Worm (Caenorhabditis elegans) whole organism, L2 larva: Measurements from ENCODE around the gene R107.5.

Experiments used
- C34F6.9 ChIP-seq: fragments of 150-350 bp; optimal IDR thresholded peaks from 2 replicates; lab custom pipeline; 2014; ENCODE audit warnings: missing biosample characterization, missing genetic modification characterization
- R02D3.7 ChIP-seq: fragments of 150-350 bp; optimal IDR thresholded peaks from 2 replicates; lab custom pipeline; 2014; ENCODE audit warnings: missing biosample characterization, missing genetic modification characterization
- Y55F3AM.14 ChIP-seq: fragments of 200-800 bp; sonication (Bioruptor generic); optimal IDR thresholded peaks from 2 replicates; lab custom pipeline; 2018; ENCODE audit warnings: mild to moderate bottlenecking, missing genetic modification characterization, missing compliant biosample characterization
- ZK546.5 ChIP-seq: sonication (generic microtip); optimal IDR thresholded peaks from 2 replicates; lab custom pipeline; 2017; ENCODE audit warnings: missing biosample characterization, missing genetic modification characterization
- aly-2 ChIP-seq: fragments of 150-350 bp; optimal IDR thresholded peaks from 2 replicates; lab custom pipeline; 2014; ENCODE audit warnings: missing biosample characterization, missing genetic modification characterization
- ama-1 ChIP-seq: fragments of 150-350 bp; optimal IDR thresholded peaks from 2 replicates; lab custom pipeline; 2018; ENCODE audit warnings: inconsistent platforms
- blmp-1 ChIP-seq: sonication (generic microtip); optimal IDR thresholded peaks from 2 replicates; lab custom pipeline; 2017; ENCODE audit warnings: missing genetic modification characterization, mild to moderate bottlenecking, missing compliant biosample characterization, antibody characterized with exemption, moderate library complexity; ENCODE audit not compliant: insufficient read depth
- ceh-16 ChIP-seq: fragments of 150-350 bp; optimal IDR thresholded peaks from 2 replicates; lab custom pipeline; 2014; ENCODE audit warnings: missing biosample characterization, missing genetic modification characterization
- ceh-82 ChIP-seq: fragments of 150-350 bp; optimal IDR thresholded peaks from 2 replicates; lab custom pipeline; 2014; ENCODE audit warnings: missing biosample characterization, missing genetic modification characterization
- crh-2 ChIP-seq: sonication (generic microtip); optimal IDR thresholded peaks from 2 replicates; lab custom pipeline; 2017; ENCODE audit warnings: missing biosample characterization, missing genetic modification characterization
- dmd-4 ChIP-seq: sonication (generic microtip); optimal IDR thresholded peaks from 2 replicates; lab custom pipeline; 2017; ENCODE audit warnings: missing biosample characterization, missing genetic modification characterization
- elt-1 ChIP-seq: fragments of 150-350 bp; optimal IDR thresholded peaks from 2 replicates; lab custom pipeline; 2014; ENCODE audit warnings: missing biosample characterization, missing genetic modification characterization
- elt-3 ChIP-seq: sonication (generic microtip); optimal IDR thresholded peaks from 2 replicates; lab custom pipeline; 2017; ENCODE audit warnings: missing biosample characterization, missing genetic modification characterization
- fos-1 ChIP-seq: fragments of 150-350 bp; optimal IDR thresholded peaks from 2 replicates; lab custom pipeline; 2014; ENCODE audit warnings: missing biosample characterization, missing genetic modification characterization
- gmeb-1 ChIP-seq: fragments of 150-350 bp; optimal IDR thresholded peaks from 2 replicates; lab custom pipeline; 2014; ENCODE audit warnings: missing biosample characterization, missing genetic modification characterization
- lin-13 ChIP-seq: fragments of 150-350 bp; optimal IDR thresholded peaks from 2 replicates; lab custom pipeline; 2014; ENCODE audit warnings: missing biosample characterization, missing genetic modification reagents, missing genetic modification characterization
- lsy-2 ChIP-seq, 2 experiments: fragments of 150-350 bp in 1 of 2; sonication (generic microtip) in 1 of 2; optimal IDR thresholded peaks; 2 replicates each; lab custom pipeline; 2014 to 2017; ENCODE audit warnings: missing biosample characterization in 2 of 2, missing genetic modification characterization in 2 of 2
- mab-5 ChIP-seq: fragments of 150-350 bp; optimal IDR thresholded peaks from 2 replicates; lab custom pipeline; 2014; ENCODE audit warnings: missing biosample characterization, missing genetic modification characterization
- nhr-10 ChIP-seq: sonication (generic microtip); optimal IDR thresholded peaks from 2 replicates; lab custom pipeline; 2017; ENCODE audit warnings: missing biosample characterization, missing genetic modification characterization
- nhr-21 ChIP-seq: fragments of 150-350 bp; optimal IDR thresholded peaks from 2 replicates; lab custom pipeline; 2014; ENCODE audit warnings: missing biosample characterization, missing genetic modification characterization
- nhr-23 ChIP-seq: fragments of 150-350 bp; optimal IDR thresholded peaks from 2 replicates; lab custom pipeline; 2014; ENCODE audit warnings: missing biosample characterization, missing genetic modification reagents, missing genetic modification characterization
- nhr-6 ChIP-seq: fragments of 150-350 bp; optimal IDR thresholded peaks from 2 replicates; lab custom pipeline; 2014; ENCODE audit warnings: missing biosample characterization, missing genetic modification characterization
- nhr-77 ChIP-seq: fragments of 150-350 bp; optimal IDR thresholded peaks from 2 replicates; lab custom pipeline; 2014; ENCODE audit warnings: missing biosample characterization, missing genetic modification characterization
- peb-1 ChIP-seq: fragments of 150-350 bp; optimal IDR thresholded peaks from 2 replicates; lab custom pipeline; 2014; ENCODE audit warnings: missing biosample characterization, missing genetic modification characterization
- skn-1 ChIP-seq: sonication (generic microtip); optimal IDR thresholded peaks from 2 replicates; lab custom pipeline; 2017; ENCODE audit warnings: missing biosample characterization, missing genetic modification characterization
- sma-3 ChIP-seq: sonication (generic microtip); optimal IDR thresholded peaks from 2 replicates; lab custom pipeline; 2016; ENCODE audit warnings: missing genetic modification reagents, missing genetic modification characterization, missing compliant biosample characterization
- sma-9 ChIP-seq, 2 experiments: fragments of 150-350 bp in 1 of 2; sonication (generic microtip) in 1 of 2; optimal IDR thresholded peaks; 2 replicates each; lab custom pipeline; 2014 to 2016; ENCODE audit warnings: missing genetic modification characterization in 2 of 2, mild to moderate bottlenecking in 1 of 2, missing biosample characterization in 1 of 2, missing compliant biosample characterization in 1 of 2, missing genetic modification reagents in 1 of 2, moderate library complexity in 1 of 2
- snpc-4 ChIP-seq: fragments of 150-350 bp; optimal IDR thresholded peaks from 2 replicates; lab custom pipeline; 2014; ENCODE audit warnings: missing biosample characterization, missing genetic modification characterization
- unc-55 ChIP-seq: fragments of 150-350 bp; sonication (generic microtip); optimal IDR thresholded peaks from 3 replicates; lab custom pipeline; 2014; ENCODE audit warnings: missing biosample characterization, missing genetic modification reagents, missing genetic modification characterization
- zag-1 ChIP-seq: fragments of 150-350 bp; optimal IDR thresholded peaks from 2 replicates; lab custom pipeline; 2014; ENCODE audit warnings: missing biosample characterization, missing genetic modification characterization
- ztf-1 ChIP-seq: fragments of 200-800 bp; sonication (Bioruptor generic); conservative IDR thresholded peaks from 2 replicates; pipeline ENCODE4 v1.3.6; 2022; ENCODE audit warnings: missing genetic modification characterization, missing compliant biosample characterization
- ztf-11 ChIP-seq: sonication (generic microtip); optimal IDR thresholded peaks from 2 replicates; lab custom pipeline; 2017; ENCODE audit warnings: missing biosample characterization, missing genetic modification characterization

R107.5 gene

ce11 chrIII:9075539-9075938 lies 21.9 kb upstream of the R107.5 start, which contains the start of gene F02A9.7:
F02A9.7 (minus strand) TSS chrIII:9075639.
- no peak for TF ChIP-seq sma-3 (GFP tag; lab: Kevin White, UChicago)
- no peak for TF ChIP-seq R02D3.7 (tag; lab: Kevin White, UChicago)

ce11 chrIII:9072704-9073103 lies 19.1 kb upstream of the R107.5 start:
- TF ChIP-seq nhr-6 (tag; lab: Kevin White, UChicago) (no peak), skn-1 (no peak), zag-1 (tag; lab: Kevin White, UChicago) (no peak), ceh-16 (tag; lab: Kevin White, UChicago) (no peak), nhr-10 (tag; lab: Kevin White, UChicago) (no peak), gmeb-1 (tag; lab: Kevin White, UChicago) (no peak), elt-3 (tag; lab: Kevin White, UChicago) (no peak), aly-2 (no peak), ama-1 (lab: Kevin White, UChicago) (no peak), nhr-21 (no peak), nhr-77 (tag; lab: Kevin White, UChicago) (no peak), unc-55 (GFP tag; lab: Kevin White, UChicago) (no peak), ztf-11 (tag; lab: Kevin White, UChicago) (no peak), ztf-1 (GFP tag; lab: Robert Waterston, UW) (no peak), R02D3.7 (tag; lab: Kevin White, UChicago) (no peak)
- TF ChIP-seq, all 48 proteins: peak for 0

DNA sequence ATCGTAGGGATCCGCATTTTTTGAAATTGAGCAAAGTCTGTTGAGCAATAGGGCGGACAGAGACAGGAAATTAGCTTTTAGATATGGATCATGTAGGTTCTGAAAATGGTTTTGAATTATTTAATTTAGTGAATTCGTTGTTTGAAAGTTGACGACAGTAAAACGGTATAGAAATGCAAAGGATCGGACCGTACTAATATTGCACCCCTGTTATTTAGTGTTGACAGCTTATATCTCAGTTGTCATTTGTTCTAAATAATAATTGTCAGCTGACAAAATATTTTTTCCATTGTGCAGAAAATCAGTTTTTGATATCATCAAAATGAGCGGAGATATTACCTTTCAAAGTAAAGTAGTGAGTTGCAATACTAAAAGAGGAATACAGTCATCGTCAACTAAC lies 17.8 kb upstream of the R107.5 start, which contains the start of gene lin-12:
lin-12 (minus strand) TSS at position 101 of the 400 bp plus-strand sequence.
- TF ChIP-seq lsy-2 (tag; optimal IDR thresholded peaks at IDR 0.05; lab: Kevin White, UChicago) = no peak
- no peak for TF ChIP-seq ZK546.5 (tag; lab: Kevin White, UChicago)
- no peak for TF ChIP-seq nhr-23 (tag; lab: Kevin White, UChicago)
- TF ChIP-seq fos-1 (tag; lab: Kevin White, UChicago) = no peak
- no peak for TF ChIP-seq peb-1 (tag; lab: Kevin White, UChicago)
- TF ChIP-seq aly-2 = no peak
- TF ChIP-seq lin-13 (GFP tag; lab: Kevin White, UChicago) = no peak
- TF ChIP-seq, all 48 proteins: peak for 0

- TF ChIP-seq nhr-23 (tag; lab: Kevin White, UChicago) (no peak), elt-1 (tag; lab: Kevin White, UChicago) (no peak), zag-1 (tag; lab: Kevin White, UChicago) (no peak), dmd-4 (tag; lab: Kevin White, UChicago) (no peak), ceh-82 (no peak), mab-5 (tag; lab: Kevin White, UChicago) (no peak), R02D3.7 (tag; lab: Kevin White, UChicago) (no peak)
Observed at ce11 chrIII:9069712-9070111, 16.1 kb upstream of the R107.5 start.

- no peak for TF ChIP-seq ZK546.5 (tag; lab: Kevin White, UChicago)
- TF ChIP-seq lin-13 (GFP tag; lab: Kevin White, UChicago) = no peak
- TF ChIP-seq blmp-1 (tag; lab: Kevin White, UChicago) = no peak
- no peak for TF ChIP-seq Y55F3AM.14 (GFP tag; lab: Kevin White, UChicago)
- peak; percentile 21 for TF ChIP-seq crh-2 (tag; lab: Kevin White, UChicago)
- TF ChIP-seq snpc-4 (tag; lab: Kevin White, UChicago) = no peak
- peak in 1 of 2 experiments; percentile 35 for TF ChIP-seq lsy-2 (tag; optimal IDR thresholded peaks at IDR 0.05; lab: Kevin White, UChicago)
- TF ChIP-seq, all 48 proteins: peak for 2
Observed at ce11 chrIII:9060267-9060666, 6.7 kb upstream of the R107.5 start.

DNA sequence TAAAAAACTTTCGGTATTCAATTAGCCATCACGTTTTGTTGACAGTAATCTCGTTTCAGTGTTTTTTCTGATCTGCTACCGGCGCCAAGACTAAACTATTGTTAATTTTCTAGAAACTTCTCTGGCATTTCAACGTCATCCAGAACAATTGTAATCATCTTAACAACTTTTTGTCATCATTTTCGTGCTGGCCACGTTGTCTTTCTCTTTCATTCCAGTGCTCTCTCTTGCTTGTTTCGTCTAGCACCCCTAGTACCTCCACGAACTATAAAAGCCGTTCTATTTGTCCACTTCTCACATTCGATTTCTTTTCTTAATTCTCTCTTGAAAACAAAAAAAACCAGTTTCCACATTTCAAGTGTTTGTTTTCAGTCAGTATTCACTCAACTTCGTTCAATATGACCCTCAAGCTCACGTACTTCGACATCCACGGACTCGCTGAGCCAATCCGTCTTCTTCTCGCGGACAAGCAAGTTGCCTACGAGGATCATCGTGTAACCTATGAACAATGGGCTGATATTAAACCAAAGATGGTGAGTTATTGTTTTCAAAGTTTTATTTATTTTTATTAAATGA lies 5.5 kb upstream of the R107.5 start, which contains the start of gene gst-1:
gst-1 (plus strand) TSS at position 373 of the 576 bp plus-strand sequence.
- TF ChIP-seq sma-9 (GFP tag; optimal IDR thresholded peaks at IDR 0.05; lab: Kevin White, UChicago) (peak; percentile 62), sma-9 (tag; optimal IDR thresholded peaks at IDR 0.05; lab: Kevin White, UChicago) (no peak), ama-1 (lab: Kevin White, UChicago) (peak; percentile 80), fos-1 (tag; lab: Kevin White, UChicago) (peak; percentile 16), Y55F3AM.14 (GFP tag; lab: Kevin White, UChicago) (no peak), elt-1 (tag; lab: Kevin White, UChicago) (no peak), C34F6.9 (tag; lab: Kevin White, UChicago) (peak; percentile 41), skn-1 (peak; percentile 97), lsy-2 (tag; optimal IDR thresholded peaks at IDR 0.05; lab: Kevin White, UChicago) (peak in 1 of 2 experiments; percentile 40), crh-2 (tag; lab: Kevin White, UChicago) (peak; percentile 84)
